Worm (Caenorhabditis elegans) whole organism, L3 larva: ENCODE results near the gene unc-79.
A peak's percentile ranks its signal among the peaks of the same experiment; 100 is the strongest.

Experiments used
- R02D3.7 ChIP-seq: fragments of 150-350 bp; optimal IDR thresholded peaks from 2 replicates; lab custom pipeline; 2014; ENCODE audit warnings: missing biosample characterization, missing genetic modification characterization
- aly-2 ChIP-seq: fragments of 150-350 bp; optimal IDR thresholded peaks from 2 replicates; lab custom pipeline; 2014; ENCODE audit warnings: missing biosample characterization, missing genetic modification characterization
- ama-1 ChIP-seq: fragments of 150-350 bp; optimal IDR thresholded peaks from 2 replicates; lab custom pipeline; 2018
- ceh-16 ChIP-seq: sonication (generic microtip); optimal IDR thresholded peaks from 2 replicates; lab custom pipeline; 2017; ENCODE audit warnings: missing biosample characterization, missing genetic modification characterization
- ceh-28 ChIP-seq: fragments of 150-350 bp; optimal IDR thresholded peaks from 2 replicates; lab custom pipeline; 2014; ENCODE audit warnings: missing biosample characterization, missing genetic modification reagents, missing genetic modification characterization
- ceh-82 ChIP-seq: fragments of 150-350 bp; optimal IDR thresholded peaks from 2 replicates; lab custom pipeline; 2014; ENCODE audit warnings: missing biosample characterization, missing genetic modification characterization
- daf-12 ChIP-seq: fragments of 150-350 bp; optimal IDR thresholded peaks from 2 replicates; lab custom pipeline; 2014; ENCODE audit warnings: missing biosample characterization, missing genetic modification reagents, missing genetic modification characterization
- egl-27 ChIP-seq: sonication (generic microtip); optimal IDR thresholded peaks from 4 replicates; lab custom pipeline; 2017; ENCODE audit warnings: missing biosample characterization, missing genetic modification reagents, missing genetic modification characterization
- egl-5 ChIP-seq: fragments of 150-350 bp; optimal IDR thresholded peaks from 2 replicates; lab custom pipeline; 2017; ENCODE audit warnings: missing biosample characterization, missing genetic modification reagents, missing genetic modification characterization, inconsistent platforms
- elt-1 ChIP-seq: fragments of 150-350 bp; optimal IDR thresholded peaks from 2 replicates; lab custom pipeline; 2014; ENCODE audit warnings: missing biosample characterization, missing genetic modification characterization
- elt-2 ChIP-seq: sonication (generic microtip); optimal IDR thresholded peaks from 2 replicates; lab custom pipeline; 2016; ENCODE audit warnings: missing genetic modification reagents, mild to moderate bottlenecking, missing genetic modification characterization, missing compliant biosample characterization
- elt-3 ChIP-seq, 3 experiments: fragments of 150-350 bp in 1 of 3; sonication (generic microtip) in 2 of 3; optimal IDR thresholded peaks; 2 replicates in 2 of 3; 4 replicates in 1 of 3; lab custom pipeline; 2014 to 2017; ENCODE audit warnings: missing biosample characterization in 3 of 3, missing genetic modification characterization in 3 of 3
- eor-1 ChIP-seq, 2 experiments: fragments of 150-350 bp; optimal IDR thresholded peaks; 2 replicates each; lab custom pipeline; 2014 to 2018; ENCODE audit warnings: missing biosample characterization in 2 of 2, missing genetic modification characterization in 2 of 2
- fkh-10 ChIP-seq: sonication (generic microtip); optimal IDR thresholded peaks from 2 replicates; lab custom pipeline; 2017; ENCODE audit warnings: missing biosample characterization, missing genetic modification reagents, missing genetic modification characterization
- fkh-2 ChIP-seq: fragments of 150-350 bp; optimal IDR thresholded peaks from 2 replicates; lab custom pipeline; 2014; ENCODE audit warnings: missing biosample characterization, missing genetic modification reagents, missing genetic modification characterization
- fos-1 ChIP-seq: fragments of 150-350 bp; optimal IDR thresholded peaks from 2 replicates; lab custom pipeline; 2014; ENCODE audit warnings: missing biosample characterization, missing genetic modification characterization
- hmg-11 ChIP-seq: sonication (generic microtip); optimal IDR thresholded peaks from 2 replicates; lab custom pipeline; 2016; ENCODE audit warnings: missing genetic modification characterization, missing compliant biosample characterization
- jun-1 ChIP-seq: fragments of 150-350 bp; optimal IDR thresholded peaks from 2 replicates; lab custom pipeline; 2014; ENCODE audit warnings: missing biosample characterization, missing genetic modification reagents, missing genetic modification characterization
- lin-15B ChIP-seq: fragments of 150-350 bp; optimal IDR thresholded peaks from 2 replicates; lab custom pipeline; 2014; ENCODE audit warnings: missing biosample characterization, missing genetic modification characterization
- lin-39 ChIP-seq: fragments of 150-350 bp; optimal IDR thresholded peaks from 2 replicates; lab custom pipeline; 2018; ENCODE audit warnings: missing biosample characterization, missing genetic modification reagents, missing genetic modification characterization
- lsy-12 ChIP-seq: sonication (generic microtip); optimal IDR thresholded peaks from 2 replicates; lab custom pipeline; 2016; ENCODE audit warnings: mild to moderate bottlenecking, missing genetic modification characterization, missing compliant biosample characterization
- mml-1 ChIP-seq: fragments of 150-350 bp; sonication (generic microtip); optimal IDR thresholded peaks from 3 replicates; lab custom pipeline; 2014; ENCODE audit warnings: missing biosample characterization, missing genetic modification characterization
- nfya-1 ChIP-seq: sonication (generic microtip); optimal IDR thresholded peaks from 2 replicates; lab custom pipeline; 2017; ENCODE audit warnings: missing genetic modification characterization, mild to moderate bottlenecking, missing compliant biosample characterization, antibody characterized with exemption, moderate library complexity; ENCODE audit not compliant: insufficient read depth
- nhr-11 ChIP-seq: fragments of 150-350 bp; optimal IDR thresholded peaks from 2 replicates; lab custom pipeline; 2014; ENCODE audit warnings: missing biosample characterization, missing genetic modification characterization
- nhr-23 ChIP-seq: fragments of 150-350 bp; optimal IDR thresholded peaks from 2 replicates; lab custom pipeline; 2014; ENCODE audit warnings: missing biosample characterization, missing genetic modification reagents, missing genetic modification characterization
- nhr-28 ChIP-seq: fragments of 150-350 bp; optimal IDR thresholded peaks from 2 replicates; lab custom pipeline; 2014; ENCODE audit warnings: missing biosample characterization, missing genetic modification characterization
- nhr-43 ChIP-seq: sonication (generic microtip); optimal IDR thresholded peaks from 2 replicates; lab custom pipeline; 2016; ENCODE audit warnings: mild to moderate bottlenecking, missing genetic modification characterization, missing compliant biosample characterization; ENCODE audit not compliant: poor library complexity, severe bottlenecking
- nhr-67 ChIP-seq: fragments of 150-350 bp; optimal IDR thresholded peaks from 2 replicates; lab custom pipeline; 2014; ENCODE audit warnings: missing biosample characterization, missing genetic modification characterization
- nhr-77 ChIP-seq: fragments of 150-350 bp; optimal IDR thresholded peaks from 2 replicates; lab custom pipeline; 2014; ENCODE audit warnings: missing biosample characterization, missing genetic modification characterization
- pqm-1 ChIP-seq: fragments of 150-350 bp; optimal IDR thresholded peaks from 2 replicates; lab custom pipeline; 2017; ENCODE audit warnings: missing biosample characterization, missing genetic modification characterization, inconsistent platforms
- sea-2 ChIP-seq: fragments of 150-350 bp; sonication (generic microtip); optimal IDR thresholded peaks from 4 replicates; lab custom pipeline; 2014; ENCODE audit warnings: missing biosample characterization, missing genetic modification reagents, missing genetic modification characterization
- skn-1 ChIP-seq: fragments of 150-350 bp; optimal IDR thresholded peaks from 2 replicates; lab custom pipeline; 2014; ENCODE audit warnings: missing biosample characterization, missing genetic modification characterization
- snpc-4 ChIP-seq: fragments of 150-350 bp; optimal IDR thresholded peaks from 2 replicates; lab custom pipeline; 2014; ENCODE audit warnings: missing biosample characterization, missing genetic modification characterization
- tbx-2 ChIP-seq: sonication (generic microtip); optimal IDR thresholded peaks from 2 replicates; lab custom pipeline; 2016; ENCODE audit warnings: mild to moderate bottlenecking, missing genetic modification characterization, missing compliant biosample characterization
- unc-62 ChIP-seq: fragments of 150-350 bp; sonication (generic microtip); optimal IDR thresholded peaks from 4 replicates; lab custom pipeline; 2014; ENCODE audit warnings: missing biosample characterization, missing genetic modification reagents, missing genetic modification characterization
- zag-1 ChIP-seq: fragments of 150-350 bp; optimal IDR thresholded peaks from 2 replicates; lab custom pipeline; 2014; ENCODE audit warnings: missing biosample characterization, missing genetic modification characterization

The unc-79 gene

ce11 chrIII:4066333-4066732 lies at the start of gene unc-79:
Gene unc-79, plus strand, starts transcription at chrIII:4066633.
- TF ChIP-seq skn-1 (tag; lab: Kevin White, UChicago) (no peak), hmg-11 (tag; lab: Kevin White, UChicago) (no peak), ceh-16 (tag; lab: Kevin White, UChicago) (no peak), daf-12 (tag; lab: Kevin White, UChicago) (no peak), ceh-82 (tag; lab: Kevin White, UChicago) (no peak), ceh-28 (tag; lab: Kevin White, UChicago) (no peak), R02D3.7 (tag; lab: Kevin White, UChicago) (no peak), eor-1 (tag; optimal IDR thresholded peaks at IDR 0.05; lab: Kevin White, UChicago) (no peak), lin-15B (tag; lab: Kevin White, UChicago) (no peak), fos-1 (no peak), aly-2 (no peak), sea-2 (GFP tag; lab: Kevin White, UChicago) (no peak), egl-27 (tag; lab: Kevin White, UChicago) (no peak), fkh-2 (no peak), nhr-67 (tag; lab: Kevin White, UChicago) (no peak), nhr-28 (tag; lab: Kevin White, UChicago) (no peak)

ce11 chrIII:4017527-4017926 lies 48.9 kb upstream of the unc-79 start, which contains the start of gene tbb-2:
Gene tbb-2, minus strand, starts transcription at chrIII:4017627.
- TF ChIP-seq nhr-77 (tag; lab: Kevin White, UChicago): no peak
- TF ChIP-seq elt-1: no peak
- no peak for TF ChIP-seq zag-1 (tag; lab: Kevin White, UChicago)
- no peak for TF ChIP-seq fkh-2
- TF ChIP-seq ceh-28 (tag; lab: Kevin White, UChicago): no peak
- no peak for TF ChIP-seq skn-1 (tag; lab: Kevin White, UChicago)
- no peak for TF ChIP-seq jun-1 (tag; lab: Kevin White, UChicago)
- no peak for TF ChIP-seq nhr-28 (tag; lab: Kevin White, UChicago)
- TF ChIP-seq fkh-10 (GFP tag; lab: Kevin White, UChicago): no peak
- TF ChIP-seq nhr-11 (tag; lab: Kevin White, UChicago): no peak
- TF ChIP-seq mml-1 (tag; lab: Kevin White, UChicago): no peak
- TF ChIP-seq elt-2 (tag; lab: Kevin White, UChicago): no peak

ce11 chrIII:4018095-4018498 lies 48.3 kb upstream of the unc-79 start:
- TF ChIP-seq fkh-10 (GFP tag; lab: Kevin White, UChicago) (peak; percentile 63), lin-39 (peak; percentile 94), aly-2 (no peak), sea-2 (GFP tag; lab: Kevin White, UChicago) (peak; percentile 63), pqm-1 (tag; lab: Kevin White, UChicago) (no peak), zag-1 (tag; lab: Kevin White, UChicago) (no peak), ama-1 (peak; percentile 70), nhr-11 (tag; lab: Kevin White, UChicago) (peak; percentile 66), hmg-11 (tag; lab: Kevin White, UChicago) (peak; percentile 67), nhr-43 (tag; lab: Kevin White, UChicago) (no peak), nhr-77 (tag; lab: Kevin White, UChicago) (no peak), daf-12 (tag; lab: Kevin White, UChicago) (no peak), egl-27 (tag; lab: Kevin White, UChicago) (no peak), snpc-4 (tag; lab: Kevin White, UChicago) (peak; percentile 49), unc-62 (GFP tag; lab: Kevin White, UChicago) (peak; percentile 7), nhr-23 (tag; lab: Kevin White, UChicago) (peak; percentile 22), jun-1 (tag; lab: Kevin White, UChicago) (no peak), lin-15B (tag; lab: Kevin White, UChicago) (peak; percentile 47), ceh-28 (tag; lab: Kevin White, UChicago) (peak; percentile 68), elt-3 (tag; optimal IDR thresholded peaks at IDR 0.05; lab: Kevin White, UChicago) (peak in 1 of 3 experiments; percentile 59), R02D3.7 (tag; lab: Kevin White, UChicago) (peak; percentile 25), tbx-2 (peak; percentile 2), lsy-12 (tag; lab: Kevin White, UChicago) (no peak), nfya-1 (peak; percentile 85), egl-5 (tag; lab: Kevin White, UChicago) (no peak)
